Fruit fly (Drosophila melanogaster): ENCODE data around the gene lush.

- TF ChIP-seq ssp (GFP tag; IDR thresholded peaks at IDR 0.05) (no peak), Abd-B (GFP tag; optimal IDR thresholded peaks at IDR 0.05) (peak; percentile 84), CG13775 (GFP tag; optimal IDR thresholded peaks at IDR 0.05) (no peak), tna (GFP tag; IDR thresholded peaks at IDR 0.05; ENCODE audit: partially characterized antibody) (no peak; the same call in 1 of the 2 replicates)
Observed at dm6 chr3L:19598369-19599148, 7.3 kb downstream of the lush start, which contains the start of the genes ash1 and Taf6.
